Worm (Caenorhabditis elegans) whole organism, L3 larva: Measurements from ENCODE around the gene spk-1.
A peak's percentile ranks its signal among the peaks of the same experiment; 100 is the strongest.

Experiments used
- R02D3.7 ChIP-seq: fragments of 150-350 bp; optimal IDR thresholded peaks from 2 replicates; lab custom pipeline; 2014; ENCODE audit warnings: missing biosample characterization, missing genetic modification characterization
- ZK546.5 ChIP-seq: sonication (generic microtip); optimal IDR thresholded peaks from 2 replicates; lab custom pipeline; 2017; ENCODE audit warnings: missing biosample characterization, missing genetic modification characterization
- aly-2 ChIP-seq: fragments of 150-350 bp; optimal IDR thresholded peaks from 2 replicates; lab custom pipeline; 2014; ENCODE audit warnings: missing biosample characterization, missing genetic modification characterization
- ceh-28 ChIP-seq: fragments of 150-350 bp; optimal IDR thresholded peaks from 2 replicates; lab custom pipeline; 2014; ENCODE audit warnings: missing biosample characterization, missing genetic modification reagents, missing genetic modification characterization
- ceh-82 ChIP-seq: fragments of 150-350 bp; optimal IDR thresholded peaks from 2 replicates; lab custom pipeline; 2014; ENCODE audit warnings: missing biosample characterization, missing genetic modification characterization
- ceh-9 ChIP-seq: sonication (generic microtip); optimal IDR thresholded peaks from 2 replicates; lab custom pipeline; 2018; ENCODE audit warnings: missing biosample characterization, missing genetic modification characterization
- elt-1 ChIP-seq: fragments of 150-350 bp; optimal IDR thresholded peaks from 2 replicates; lab custom pipeline; 2014; ENCODE audit warnings: missing biosample characterization, missing genetic modification characterization
- elt-2 ChIP-seq: sonication (generic microtip); optimal IDR thresholded peaks from 2 replicates; lab custom pipeline; 2016; ENCODE audit warnings: missing genetic modification reagents, mild to moderate bottlenecking, missing genetic modification characterization, missing compliant biosample characterization
- eor-1 ChIP-seq, 2 experiments: fragments of 150-350 bp; optimal IDR thresholded peaks; 2 replicates each; lab custom pipeline; 2014 to 2018; ENCODE audit warnings: missing biosample characterization in 2 of 2, missing genetic modification characterization in 2 of 2
- fkh-10 ChIP-seq: sonication (generic microtip); optimal IDR thresholded peaks from 2 replicates; lab custom pipeline; 2017; ENCODE audit warnings: missing biosample characterization, missing genetic modification reagents, missing genetic modification characterization
- fkh-2 ChIP-seq: fragments of 150-350 bp; optimal IDR thresholded peaks from 2 replicates; lab custom pipeline; 2014; ENCODE audit warnings: missing biosample characterization, missing genetic modification reagents, missing genetic modification characterization
- fos-1 ChIP-seq: fragments of 150-350 bp; optimal IDR thresholded peaks from 2 replicates; lab custom pipeline; 2014; ENCODE audit warnings: missing biosample characterization, missing genetic modification characterization
- hmg-11 ChIP-seq: sonication (generic microtip); optimal IDR thresholded peaks from 2 replicates; lab custom pipeline; 2016; ENCODE audit warnings: missing genetic modification characterization, missing compliant biosample characterization
- jun-1 ChIP-seq: fragments of 150-350 bp; optimal IDR thresholded peaks from 2 replicates; lab custom pipeline; 2014; ENCODE audit warnings: missing biosample characterization, missing genetic modification reagents, missing genetic modification characterization
- lin-15B ChIP-seq: fragments of 150-350 bp; optimal IDR thresholded peaks from 2 replicates; lab custom pipeline; 2014; ENCODE audit warnings: missing biosample characterization, missing genetic modification characterization
- lin-39 ChIP-seq: fragments of 150-350 bp; optimal IDR thresholded peaks from 2 replicates; lab custom pipeline; 2018; ENCODE audit warnings: missing biosample characterization, missing genetic modification reagents, missing genetic modification characterization
- lsy-12 ChIP-seq: sonication (generic microtip); optimal IDR thresholded peaks from 2 replicates; lab custom pipeline; 2016; ENCODE audit warnings: mild to moderate bottlenecking, missing genetic modification characterization, missing compliant biosample characterization
- mdl-1 ChIP-seq: fragments of 150-350 bp; optimal IDR thresholded peaks from 2 replicates; lab custom pipeline; 2014; ENCODE audit warnings: missing biosample characterization, missing genetic modification characterization
- mml-1 ChIP-seq: fragments of 150-350 bp; sonication (generic microtip); optimal IDR thresholded peaks from 3 replicates; lab custom pipeline; 2014; ENCODE audit warnings: missing biosample characterization, missing genetic modification characterization
- nfya-1 ChIP-seq: sonication (generic microtip); optimal IDR thresholded peaks from 2 replicates; lab custom pipeline; 2017; ENCODE audit warnings: missing genetic modification characterization, mild to moderate bottlenecking, missing compliant biosample characterization, antibody characterized with exemption, moderate library complexity; ENCODE audit not compliant: insufficient read depth
- nhr-11 ChIP-seq: fragments of 150-350 bp; optimal IDR thresholded peaks from 2 replicates; lab custom pipeline; 2014; ENCODE audit warnings: missing biosample characterization, missing genetic modification characterization
- nhr-23 ChIP-seq: fragments of 150-350 bp; optimal IDR thresholded peaks from 2 replicates; lab custom pipeline; 2014; ENCODE audit warnings: missing biosample characterization, missing genetic modification reagents, missing genetic modification characterization
- nhr-28 ChIP-seq: fragments of 150-350 bp; optimal IDR thresholded peaks from 2 replicates; lab custom pipeline; 2014; ENCODE audit warnings: missing biosample characterization, missing genetic modification characterization
- nhr-43 ChIP-seq: sonication (generic microtip); optimal IDR thresholded peaks from 2 replicates; lab custom pipeline; 2016; ENCODE audit warnings: mild to moderate bottlenecking, missing genetic modification characterization, missing compliant biosample characterization; ENCODE audit not compliant: poor library complexity, severe bottlenecking
- nhr-76 ChIP-seq: fragments of 150-350 bp; sonication (generic microtip); optimal IDR thresholded peaks from 5 replicates; lab custom pipeline; 2014; ENCODE audit warnings: missing biosample characterization, missing genetic modification characterization
- nhr-77 ChIP-seq: fragments of 150-350 bp; optimal IDR thresholded peaks from 2 replicates; lab custom pipeline; 2014; ENCODE audit warnings: missing biosample characterization, missing genetic modification characterization
- pqm-1 ChIP-seq: fragments of 150-350 bp; optimal IDR thresholded peaks from 2 replicates; lab custom pipeline; 2017; ENCODE audit warnings: missing biosample characterization, missing genetic modification characterization, inconsistent platforms
- unc-39 ChIP-seq: sonication (generic microtip); optimal IDR thresholded peaks from 4 replicates; lab custom pipeline; 2017; ENCODE audit warnings: missing biosample characterization, missing genetic modification characterization
- zag-1 ChIP-seq: fragments of 150-350 bp; optimal IDR thresholded peaks from 2 replicates; lab custom pipeline; 2014; ENCODE audit warnings: missing biosample characterization, missing genetic modification characterization
- ztf-11 ChIP-seq: fragments of 150-350 bp; optimal IDR thresholded peaks from 2 replicates; lab custom pipeline; 2014; ENCODE audit warnings: missing biosample characterization, missing genetic modification characterization
- ztf-4 ChIP-seq: fragments of 150-350 bp; optimal IDR thresholded peaks from 2 replicates; lab custom pipeline; 2014; ENCODE audit warnings: missing biosample characterization, missing genetic modification characterization

The spk-1 gene

ce11 chrIII:9467095-9467494 is 10.7 kb downstream of the spk-1 start, which contains the start of gene baf-1 (continued):
- TF ChIP-seq ceh-28 (tag; lab: Kevin White, UChicago) (peak; percentile 51), nhr-28 (tag; lab: Kevin White, UChicago) (no peak), jun-1 (peak; percentile 27), nhr-23 (tag; lab: Kevin White, UChicago) (peak; percentile 68), nhr-43 (tag; lab: Kevin White, UChicago) (peak; percentile 49), elt-2 (tag; lab: Kevin White, UChicago) (peak; percentile 50), mdl-1 (tag; lab: Kevin White, UChicago) (no peak), nhr-11 (tag; lab: Kevin White, UChicago) (no peak), fos-1 (tag; lab: Kevin White, UChicago) (no peak), hmg-11 (peak; percentile 27), lin-15B (tag; lab: Kevin White, UChicago) (peak; percentile 78), eor-1 (tag; optimal IDR thresholded peaks at IDR 0.05; lab: Kevin White, UChicago) (no peak), unc-39 (tag; lab: Kevin White, UChicago) (no peak), ceh-82 (tag; lab: Kevin White, UChicago) (no peak), R02D3.7 (tag; lab: Kevin White, UChicago) (peak; percentile 23), lin-39 (tag; lab: Kevin White, UChicago) (peak; percentile 13), mml-1 (no peak), zag-1 (tag; lab: Kevin White, UChicago) (no peak), nfya-1 (tag; lab: Kevin White, UChicago) (peak; percentile 70), nhr-76 (no peak), ztf-4 (no peak)

- TF ChIP-seq lin-15B (tag; lab: Kevin White, UChicago) (no peak), nhr-77 (tag; lab: Kevin White, UChicago) (no peak), nhr-28 (tag; lab: Kevin White, UChicago) (no peak), R02D3.7 (tag; lab: Kevin White, UChicago) (no peak), elt-1 (tag; lab: Kevin White, UChicago) (no peak), nhr-43 (tag; lab: Kevin White, UChicago) (no peak), unc-39 (tag; lab: Kevin White, UChicago) (no peak), aly-2 (tag; lab: Kevin White, UChicago) (no peak), ZK546.5 (no peak)
Observed at ce11 chrIII:9467857-9468256, 11.4 kb downstream of the spk-1 start, which contains the start of gene tag-342. tag-342 (plus strand) TSS chrIII:9468157.

ce11 chrIII:9471996-9472395 is 15.6 kb downstream of the spk-1 start:
- TF ChIP-seq lsy-12 (tag; lab: Kevin White, UChicago), result no peak
- TF ChIP-seq fos-1 (tag; lab: Kevin White, UChicago), result no peak
- TF ChIP-seq fkh-2 (tag; lab: Kevin White, UChicago), result no peak
- no peak for TF ChIP-seq pqm-1
- TF ChIP-seq elt-1 (tag; lab: Kevin White, UChicago), result no peak

- TF ChIP-seq elt-2 (tag; lab: Kevin White, UChicago) (peak; percentile 44), ztf-11 (no peak)
- TF ChIP-seq, all 47 proteins: peak for 1
Observed at ce11 chrIII:9472464-9472863, 16.1 kb downstream of the spk-1 start.

ce11 chrIII:9474501-9474900 is 18.1 kb downstream of the spk-1 start:
- TF ChIP-seq ceh-9 (tag; lab: Kevin White, UChicago), result no peak
- no peak for TF ChIP-seq hmg-11
- no peak for TF ChIP-seq fkh-10
- peak; percentile 77 for TF ChIP-seq elt-2 (tag; lab: Kevin White, UChicago)
- TF ChIP-seq pqm-1, result peak; percentile 20
- peak; percentile 85 for TF ChIP-seq jun-1
- no peak for TF ChIP-seq fkh-2 (tag; lab: Kevin White, UChicago)

- TF ChIP-seq nhr-28 (tag; lab: Kevin White, UChicago) (no peak), elt-2 (tag; lab: Kevin White, UChicago) (peak; percentile 18), fos-1 (tag; lab: Kevin White, UChicago) (no peak), pqm-1 (peak; percentile 17)
Observed at ce11 chrIII:9476564-9476963, 20.2 kb downstream of the spk-1 start.
